Fruit fly (Drosophila melanogaster) whole organism, prepupa: ENCODE measurements around the gene CG6083.
A peak's percentile ranks its signal among the peaks of the same experiment; 100 is the strongest.

Source experiments
- CG8632 ChIP-seq: fragments of 200-800 bp; sonication (Bioruptor generic); optimal IDR thresholded peaks from 3 replicates; lab custom pipeline; 2016; ENCODE audit warnings: missing biosample characterization, missing genetic modification characterization
- cyc ChIP-seq: fragments of 200-800 bp; sonication (Bioruptor generic); optimal IDR thresholded peaks from 3 replicates; lab custom pipeline; 2016; ENCODE audit warnings: missing biosample characterization, missing genetic modification characterization
- fkh ChIP-seq: fragments of 200-800 bp; sonication (Bioruptor generic); optimal IDR thresholded peaks from 3 replicates; lab custom pipeline; 2017; ENCODE audit warnings: missing biosample characterization, mild to moderate bottlenecking, missing genetic modification characterization, moderate library complexity

DNA sequence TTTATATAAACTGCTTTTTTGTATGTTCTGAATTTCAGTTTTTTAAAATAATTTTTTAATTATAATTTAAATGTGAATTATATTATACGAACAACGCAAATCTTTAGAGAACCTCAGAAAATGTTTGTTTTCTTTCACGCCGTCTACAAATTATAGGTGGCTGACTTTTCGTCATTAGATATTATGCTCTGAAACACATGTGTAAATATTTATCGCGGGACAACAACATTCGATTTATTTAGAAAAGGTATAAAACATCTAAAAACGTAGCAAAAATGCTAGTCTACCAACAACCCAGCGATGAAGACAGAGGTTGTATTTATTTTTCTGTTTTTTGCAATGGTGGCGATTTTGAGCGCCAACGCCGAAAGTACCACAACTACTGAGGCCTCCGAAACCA, 16.1 kb downstream of the CG6083 start, which contains the start of gene CG42832:
- no peak for TF ChIP-seq CG8632
- peak; percentile 5 for TF ChIP-seq fkh (GFP tag; lab: Kevin White, UChicago)
- TF ChIP-seq cyc (GFP tag; lab: Kevin White, UChicago), result no peak
